Worm (Caenorhabditis elegans) whole organism, young adult: ENCODE results near the gene ZC317.2.

ENCODE experiments used
- Y67H2A.10 ChIP-seq: fragments of 200-800 bp; sonication (Bioruptor generic); conservative IDR thresholded peaks from 2 replicates; pipeline ENCODE4 v1.3.6; 2022; ENCODE audit warnings: missing genetic modification reagents, missing genetic modification characterization, missing compliant biosample characterization
- Y79H2A.3 ChIP-seq: fragments of 200-800 bp; sonication (Bioruptor generic); conservative IDR thresholded peaks from 2 replicates; pipeline ENCODE4 v1.3.6; 2022; ENCODE audit warnings: missing genetic modification reagents, missing genetic modification characterization, missing compliant biosample characterization
- aptf-3 ChIP-seq: fragments of 200-800 bp; sonication (Bioruptor generic); IDR thresholded peaks from 2 replicates; pipeline ENCODE4 v1.3.6; 2022; ENCODE audit warnings: missing genetic modification characterization, missing compliant biosample characterization
- cebp-2 ChIP-seq: fragments of 200-800 bp; sonication (Bioruptor generic); IDR thresholded peaks from 2 replicates; pipeline ENCODE4 v1.3.6; 2022; ENCODE audit warnings: missing genetic modification characterization, missing compliant biosample characterization
- ceh-91 ChIP-seq: fragments of 200-800 bp; sonication (Bioruptor generic); IDR thresholded peaks from 2 replicates; pipeline ENCODE4 v1.3.6; 2022; ENCODE audit warnings: missing genetic modification reagents, missing genetic modification characterization, missing compliant biosample characterization
- madf-6 ChIP-seq: fragments of 200-800 bp; sonication (Bioruptor generic); IDR thresholded peaks from 2 replicates; pipeline ENCODE4 v1.3.6; 2022; ENCODE audit warnings: missing genetic modification reagents, missing genetic modification characterization, missing compliant biosample characterization
- mel-28 ChIP-seq: sonication (generic microtip); optimal IDR thresholded peaks from 2 replicates; lab custom pipeline; 2016; ENCODE audit warnings: borderline replicate concordance, mild to moderate bottlenecking, missing genetic modification characterization, missing compliant biosample characterization
- mxl-1 ChIP-seq: sonication (generic microtip); optimal IDR thresholded peaks from 2 replicates; lab custom pipeline; 2016; ENCODE audit warnings: missing genetic modification characterization, missing compliant biosample characterization
- nfya-1 ChIP-seq: sonication (generic microtip); optimal IDR thresholded peaks from 2 replicates; lab custom pipeline; 2017; ENCODE audit warnings: antibody characterized with exemption, missing compliant biosample characterization, missing genetic modification characterization, borderline replicate concordance; ENCODE audit not compliant: insufficient read depth
- pha-4 ChIP-seq: fragments of 150-350 bp; sonication (generic microtip); optimal IDR thresholded peaks from 2 replicates; lab custom pipeline; 2014; ENCODE audit warnings: missing biosample characterization, missing genetic modification reagents, missing genetic modification characterization
- ztf-22 ChIP-seq: fragments of 200-800 bp; sonication (Bioruptor generic); optimal IDR thresholded peaks from 2 replicates; lab custom pipeline; 2018; ENCODE audit warnings: mild to moderate bottlenecking, missing genetic modification characterization, moderate library complexity, missing compliant biosample characterization

DNA sequence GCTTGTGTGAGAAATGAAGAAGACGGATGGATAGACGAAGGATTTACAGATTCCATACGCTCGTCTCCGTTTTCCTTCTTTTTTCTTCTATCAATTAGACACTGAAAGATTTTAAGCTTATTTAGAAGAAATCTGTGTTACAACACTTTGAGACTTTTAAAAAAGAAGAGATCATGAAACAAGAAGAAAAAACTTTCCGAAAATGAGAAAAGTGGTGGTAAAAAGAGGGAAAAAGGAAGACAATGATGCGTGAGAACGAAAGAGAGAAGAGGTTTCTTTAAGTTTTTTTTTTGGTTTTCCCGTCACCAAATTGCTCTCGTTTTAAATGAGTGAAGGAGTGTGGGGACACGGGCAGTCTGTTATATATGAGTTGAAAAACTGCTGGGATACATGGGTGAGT is 6.3 kb upstream of the ZC317.2 start, which contains the start of gene glc-3:
- TF ChIP-seq mxl-1 (tag; lab: Kevin White, UChicago) (no peak), madf-6 (GFP tag; lab: Robert Waterston, UW) (no peak), pha-4 (tag; lab: Kevin White, UChicago) (no peak), Y67H2A.10 (no peak), ztf-22 (GFP tag; lab: Kevin White, UChicago) (no peak), mel-28 (tag; lab: Kevin White, UChicago) (no peak), Y79H2A.3 (GFP tag; lab: Robert Waterston, UW) (no peak), nfya-1 (tag; lab: Kevin White, UChicago) (no peak), aptf-3 (GFP tag; lab: Robert Waterston, UW) (no peak), ceh-91 (GFP tag; lab: Robert Waterston, UW) (no peak), cebp-2 (no peak)
